Fruit fly (Drosophila melanogaster) whole organism, prepupa: ENCODE data around the gene CG3631.

Experiments
- CG10669 ChIP-seq: fragments of 200-800 bp; sonication (Bioruptor generic); optimal IDR thresholded peaks from 3 replicates; lab custom pipeline; 2018; ENCODE audit warnings: missing biosample characterization, mild to moderate bottlenecking, missing genetic modification characterization, moderate library complexity
- CG11294 ChIP-seq: fragments of 200-800 bp; sonication (Bioruptor generic); IDR thresholded peaks from 2 replicates; pipeline ENCODE4 v1.3.6; 2022; ENCODE audit warnings: missing biosample characterization, missing genetic modification characterization
- CG11762 ChIP-seq: fragments of 200-800 bp; sonication (Bioruptor generic); optimal IDR thresholded peaks from 3 replicates; lab custom pipeline; 2016; ENCODE audit warnings: missing biosample characterization, missing genetic modification characterization; ENCODE audit not compliant: insufficient read depth
- CG15336 ChIP-seq: fragments of 200-800 bp; sonication (Bioruptor generic); IDR thresholded peaks from 2 replicates; pipeline ENCODE4 v1.3.6; 2022; ENCODE audit warnings: missing biosample characterization, missing genetic modification characterization
- CG16779 ChIP-seq: fragments of 200-800 bp; sonication (Bioruptor generic); optimal IDR thresholded peaks from 3 replicates; lab custom pipeline; 2017; ENCODE audit warnings: missing biosample characterization, mild to moderate bottlenecking, missing genetic modification characterization
- CG3032 ChIP-seq: fragments of 200-800 bp; optimal IDR thresholded peaks from 2 replicates; lab custom pipeline; 2019; ENCODE audit warnings: missing biosample characterization, mild to moderate bottlenecking, missing genetic modification characterization, moderate library complexity
- CG34406 ChIP-seq: fragments of 200-800 bp; sonication (Bioruptor generic); optimal IDR thresholded peaks from 3 replicates; lab custom pipeline; 2016; ENCODE audit warnings: missing biosample characterization, missing genetic modification characterization
- CG3919 ChIP-seq: fragments of 200-800 bp; sonication (Bioruptor generic); optimal IDR thresholded peaks from 3 replicates; lab custom pipeline; 2016; ENCODE audit warnings: missing biosample characterization, missing genetic modification characterization
- CG4318 ChIP-seq: fragments of 200-800 bp; sonication (Bioruptor generic); optimal IDR thresholded peaks from 3 replicates; lab custom pipeline; 2017; ENCODE audit warnings: missing biosample characterization, mild to moderate bottlenecking, missing genetic modification characterization
- CG6163 ChIP-seq: fragments of 200-800 bp; sonication (Bioruptor generic); IDR thresholded peaks from 3 replicates; pipeline ENCODE4 v1.3.6; 2022; ENCODE audit warnings: missing biosample characterization, missing genetic modification characterization
- CG6808 ChIP-seq: fragments of 200-800 bp; sonication (Bioruptor generic); optimal IDR thresholded peaks from 3 replicates; lab custom pipeline; 2017; ENCODE audit warnings: missing biosample characterization, missing genetic modification characterization, mild to moderate bottlenecking, moderate library complexity, missing genetic modification reagents
- CG6854 ChIP-seq: fragments of 200-800 bp; sonication (Bioruptor generic); optimal IDR thresholded peaks from 2 replicates; lab custom pipeline; 2017; ENCODE audit warnings: missing biosample characterization, mild to moderate bottlenecking, missing genetic modification characterization
- CG7368 ChIP-seq: fragments of 200-800 bp; sonication (Bioruptor generic); optimal IDR thresholded peaks from 3 replicates; lab custom pipeline; 2016; ENCODE audit warnings: missing biosample characterization, missing genetic modification characterization
- CG8319 ChIP-seq: fragments of 200-800 bp; sonication (Bioruptor generic); optimal IDR thresholded peaks from 3 replicates; lab custom pipeline; 2016; ENCODE audit warnings: missing biosample characterization, missing genetic modification characterization
- CG8632 ChIP-seq: fragments of 200-800 bp; sonication (Bioruptor generic); optimal IDR thresholded peaks from 3 replicates; lab custom pipeline; 2016; ENCODE audit warnings: missing biosample characterization, missing genetic modification characterization
- CG9139 ChIP-seq: fragments of 200-800 bp; sonication (Bioruptor generic); optimal IDR thresholded peaks from 3 replicates; lab custom pipeline; 2017; ENCODE audit warnings: missing biosample characterization, mild to moderate bottlenecking, missing genetic modification characterization
- Eip93F ChIP-seq: fragments of 200-800 bp; sonication (Bioruptor generic); optimal IDR thresholded peaks from 2 replicates; lab custom pipeline; 2016; ENCODE audit warnings: missing biosample characterization, mild to moderate bottlenecking, missing genetic modification characterization
- Ets96B ChIP-seq: fragments of 200-800 bp; optimal IDR thresholded peaks from 2 replicates; lab custom pipeline; 2019; ENCODE audit warnings: missing biosample characterization, mild to moderate bottlenecking, missing genetic modification characterization, moderate library complexity
- Gug ChIP-seq: fragments of 200-800 bp; sonication (Bioruptor generic); IDR thresholded peaks from 2 replicates; pipeline ENCODE4 v1.3.6; 2022; ENCODE audit warnings: missing biosample characterization, missing genetic modification characterization
- Hr38 ChIP-seq: sonication (Bioruptor generic); optimal IDR thresholded peaks from 2 replicates; lab custom pipeline; 2016; ENCODE audit warnings: missing biosample characterization, missing genetic modification characterization
- Hr39 ChIP-seq: fragments of 200-800 bp; sonication (Bioruptor generic); optimal IDR thresholded peaks from 2 replicates; lab custom pipeline; 2016; ENCODE audit warnings: missing biosample characterization, missing genetic modification characterization
- Lpt ChIP-seq: fragments of 200-800 bp; sonication (Bioruptor generic); optimal IDR thresholded peaks from 3 replicates; lab custom pipeline; 2016; ENCODE audit warnings: missing biosample characterization, missing genetic modification characterization
- Met ChIP-seq: fragments of 200-800 bp; sonication (Bioruptor generic); optimal IDR thresholded peaks from 3 replicates; lab custom pipeline; 2016; ENCODE audit warnings: missing biosample characterization, missing genetic modification characterization
- Sox102F ChIP-seq: fragments of 200-800 bp; sonication (Bioruptor generic); optimal IDR thresholded peaks from 2 replicates; lab custom pipeline; 2016; ENCODE audit warnings: missing biosample characterization, mild to moderate bottlenecking, missing genetic modification characterization
- Sox15 ChIP-seq: fragments of 200-800 bp; sonication (Bioruptor generic); optimal IDR thresholded peaks from 3 replicates; lab custom pipeline; 2016; ENCODE audit warnings: missing biosample characterization, missing genetic modification characterization
- acj6 ChIP-seq: fragments of 200-800 bp; sonication (Bioruptor generic); optimal IDR thresholded peaks from 3 replicates; lab custom pipeline; 2016; ENCODE audit warnings: missing biosample characterization, missing genetic modification characterization
- cyc ChIP-seq: fragments of 200-800 bp; sonication (Bioruptor generic); optimal IDR thresholded peaks from 3 replicates; lab custom pipeline; 2016; ENCODE audit warnings: missing biosample characterization, missing genetic modification characterization
- fd85E ChIP-seq: fragments of 200-800 bp; sonication (Bioruptor generic); optimal IDR thresholded peaks from 3 replicates; lab custom pipeline; 2016; ENCODE audit warnings: missing biosample characterization, missing genetic modification characterization
- fkh ChIP-seq: fragments of 200-800 bp; sonication (Bioruptor generic); optimal IDR thresholded peaks from 3 replicates; lab custom pipeline; 2017; ENCODE audit warnings: missing biosample characterization, mild to moderate bottlenecking, missing genetic modification characterization, moderate library complexity
- lz ChIP-seq: fragments of 200-800 bp; sonication (Bioruptor generic); optimal IDR thresholded peaks from 3 replicates; lab custom pipeline; 2016; ENCODE audit warnings: missing biosample characterization, missing genetic modification characterization
- net ChIP-seq: fragments of 200-800 bp; sonication (Bioruptor generic); optimal IDR thresholded peaks from 3 replicates; lab custom pipeline; 2016; ENCODE audit warnings: missing biosample characterization, missing genetic modification characterization
- pdm3 ChIP-seq: fragments of 200-800 bp; sonication (Bioruptor generic); optimal IDR thresholded peaks from 3 replicates; lab custom pipeline; 2016; ENCODE audit warnings: missing biosample characterization, missing genetic modification characterization
- salr ChIP-seq, 2 experiments: fragments of 200-800 bp; sonication (Bioruptor generic); optimal IDR thresholded peaks; 3 replicates each; lab custom pipeline; 2016 to 2018; ENCODE audit warnings: missing biosample characterization in 2 of 2, missing genetic modification characterization in 2 of 2, mild to moderate bottlenecking in 1 of 2
- spab ChIP-seq: fragments of 200-800 bp; sonication (Bioruptor generic); optimal IDR thresholded peaks from 2 replicates; lab custom pipeline; 2017; ENCODE audit warnings: missing biosample characterization, mild to moderate bottlenecking, missing genetic modification characterization, missing genetic modification reagents
- ss ChIP-seq, 2 experiments: fragments of 200-800 bp; sonication (Bioruptor generic); optimal IDR thresholded peaks; 2 replicates in 1 of 2; 3 replicates in 1 of 2; lab custom pipeline; 2017 to 2018; ENCODE audit warnings: mild to moderate bottlenecking in 2 of 2, missing biosample characterization in 2 of 2, missing genetic modification characterization in 2 of 2, moderate library complexity in 1 of 2
- svp ChIP-seq: fragments of 200-800 bp; sonication (Bioruptor generic); peaks from one replicate; lab custom pipeline; 2016; ENCODE audit warnings: missing biosample characterization, missing genetic modification characterization
- topi ChIP-seq: fragments of 200-800 bp; sonication (Bioruptor generic); optimal IDR thresholded peaks from 3 replicates; lab custom pipeline; 2016; ENCODE audit warnings: missing biosample characterization, missing genetic modification characterization

Gene CG3631

DNA sequence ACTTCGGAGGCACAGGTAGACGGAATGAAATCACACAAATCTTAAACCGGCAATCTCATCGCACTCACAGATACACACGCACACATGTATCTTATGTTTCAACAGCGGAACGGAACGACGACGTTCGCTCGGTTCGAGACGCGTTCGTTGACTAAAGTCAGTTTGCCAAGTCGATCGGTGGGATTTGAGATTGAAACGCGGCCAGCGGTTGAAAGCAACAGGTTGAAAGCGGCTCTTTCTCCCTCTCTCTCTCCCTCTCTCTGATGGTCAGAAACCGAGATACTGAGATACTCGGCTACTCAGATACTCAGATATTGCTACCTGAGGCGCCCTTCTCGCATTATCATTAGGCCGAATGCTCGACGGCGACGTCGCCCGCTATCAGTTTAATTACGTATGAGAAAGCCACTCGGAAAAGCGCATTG is 25.5 kb upstream of the CG3631 start (continued):
- peak; percentile 17; the same call in 1 of the 2 replicates for TF ChIP-seq Gug
- peak; percentile 69 for TF ChIP-seq fkh (GFP tag; lab: Kevin White, UChicago)
- TF ChIP-seq CG9139, result peak; percentile 72
- peak; percentile 66 for TF ChIP-seq svp (GFP tag; lab: Kevin White, UChicago)
- TF ChIP-seq CG10669 (GFP tag; lab: Kevin White, UChicago), result peak; percentile 32
- peak; percentile 56 for TF ChIP-seq Lpt (GFP tag; lab: Kevin White, UChicago)
- TF ChIP-seq Hr38 (GFP tag; lab: Kevin White, UChicago), result no peak
- TF ChIP-seq topi, result peak; percentile 66
- peak; percentile 73 for TF ChIP-seq fd85E (GFP tag; lab: Kevin White, UChicago)
- TF ChIP-seq CG3032 (tag; lab: Kevin White, UChicago), result no peak
- peak; percentile 75 to 78 for TF ChIP-seq ss (GFP tag; optimal IDR thresholded peaks at IDR 0.05; lab: Kevin White, UChicago)
- TF ChIP-seq Sox102F (GFP tag; lab: Kevin White, UChicago), result peak; percentile 79
- TF ChIP-seq Met, result peak; percentile 46
- peak; percentile 70 for TF ChIP-seq net (GFP tag; lab: Kevin White, UChicago)
- TF ChIP-seq CG6854 (GFP tag; lab: Kevin White, UChicago), result peak; percentile 94
- TF ChIP-seq Ets96B (tag; lab: Kevin White, UChicago), result peak; percentile 12
- TF ChIP-seq CG34406 (GFP tag; lab: Kevin White, UChicago), result peak; percentile 37
- TF ChIP-seq CG6808 (GFP tag; lab: Kevin White, UChicago), result peak; percentile 62
- TF ChIP-seq CG8319, result no peak
- peak; percentile 44 for TF ChIP-seq CG8632 (GFP tag; lab: Kevin White, UChicago)
- TF ChIP-seq CG7368 (GFP tag; lab: Kevin White, UChicago), result peak; percentile 42
- peak; percentile 74 for TF ChIP-seq CG16779 (tag; lab: Kevin White, UChicago)

- TF ChIP-seq CG16779 (tag; lab: Kevin White, UChicago) (no peak), fd85E (GFP tag; lab: Kevin White, UChicago) (no peak), pdm3 (no peak), CG34406 (GFP tag; lab: Kevin White, UChicago) (no peak)
- TF ChIP-seq, all 60 proteins: peak for 0
Observed at dm6 chr3R:14864819-14865218, 14.4 kb upstream of the CG3631 start.

DNA sequence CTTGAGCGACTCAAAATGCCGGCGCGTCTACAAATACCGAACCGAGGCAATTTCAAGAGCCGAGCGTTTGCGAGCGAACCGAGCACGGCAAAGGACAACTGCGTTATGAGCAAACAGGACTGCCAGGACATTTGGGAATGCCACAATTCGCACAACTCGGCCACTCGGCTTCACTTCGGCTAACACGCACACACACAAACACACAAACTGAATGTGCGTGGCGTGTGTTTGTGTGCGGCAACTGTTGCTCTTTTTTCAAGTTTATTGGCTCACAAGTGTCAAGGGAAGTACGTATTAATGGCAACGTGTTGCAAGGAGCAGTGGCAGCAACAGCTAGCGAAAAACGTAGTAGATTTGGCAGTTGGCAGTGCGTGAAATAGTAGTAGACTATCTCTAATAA is 5.9 kb upstream of the CG3631 start:
- no peak for TF ChIP-seq CG6163 (GFP tag; lab: Robert Waterston, UW)
- TF ChIP-seq Sox15 (GFP tag; lab: Kevin White, UChicago), result no peak
- no peak for TF ChIP-seq CG10669 (GFP tag; lab: Kevin White, UChicago)
- TF ChIP-seq fkh (GFP tag; lab: Kevin White, UChicago), result no peak
- TF ChIP-seq CG9139, result no peak
- TF ChIP-seq CG11294 (GFP tag; lab: Robert Waterston, UW), result no peak
- no peak for TF ChIP-seq CG3032 (tag; lab: Kevin White, UChicago)
- TF ChIP-seq CG8319, result no peak
- no peak for TF ChIP-seq spab (GFP tag; lab: Kevin White, UChicago)
- TF ChIP-seq Sox102F (GFP tag; lab: Kevin White, UChicago), result no peak
- no peak for TF ChIP-seq Hr39 (GFP tag; lab: Kevin White, UChicago)
- TF ChIP-seq net (GFP tag; lab: Kevin White, UChicago), result no peak
- TF ChIP-seq CG15336 (GFP tag; lab: Robert Waterston, UW), result no peak
- no peak for TF ChIP-seq Gug
- no peak for TF ChIP-seq Eip93F (GFP tag; lab: Kevin White, UChicago)
- TF ChIP-seq cyc (GFP tag; lab: Kevin White, UChicago), result no peak
- no peak for TF ChIP-seq salr (GFP tag; optimal IDR thresholded peaks at IDR 0.05; lab: Kevin White, UChicago)

DNA sequence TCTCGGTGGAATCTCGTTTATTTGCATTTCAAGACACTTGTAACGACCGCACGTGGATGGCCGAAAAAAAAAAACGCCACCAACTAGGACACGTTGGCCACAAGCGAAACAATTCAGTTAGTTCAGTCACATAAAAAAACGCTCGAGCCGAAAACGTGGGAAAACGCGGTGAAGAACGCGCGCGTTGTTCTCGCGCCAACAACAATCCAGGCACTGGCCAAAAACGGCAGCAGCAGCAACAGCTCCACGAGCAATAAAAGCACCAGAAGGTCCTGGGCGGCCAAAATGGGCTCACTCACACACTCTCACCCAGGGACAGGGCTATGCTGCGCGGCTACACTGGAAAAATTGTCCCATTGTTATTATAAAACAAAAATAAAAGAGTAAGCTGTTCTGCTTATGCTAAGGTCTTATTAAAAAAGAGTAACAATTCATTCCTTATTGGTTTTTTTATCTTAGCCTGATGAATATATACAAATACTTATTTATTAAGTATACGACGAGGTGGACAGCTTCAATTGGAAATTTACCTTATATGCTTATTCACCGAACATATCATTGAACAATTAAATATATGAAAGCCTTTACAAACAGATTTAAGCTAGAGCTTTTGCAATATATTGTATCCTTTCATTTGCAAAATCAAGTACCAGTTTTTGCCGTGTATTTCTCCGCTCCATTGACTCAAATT is 3.8 kb upstream of the CG3631 start, which contains the start of gene btsz:
TSS of gene btsz (minus strand) at position 215 of the 691 bp plus-strand sequence.
- no peak for TF ChIP-seq lz
- peak; percentile 29 for TF ChIP-seq CG4318 (GFP tag; lab: Kevin White, UChicago)
- no peak for TF ChIP-seq acj6 (GFP tag; lab: Kevin White, UChicago)
- no peak for TF ChIP-seq salr (GFP tag; optimal IDR thresholded peaks at IDR 0.05; lab: Kevin White, UChicago)
- no peak for TF ChIP-seq CG3919 (GFP tag; lab: Kevin White, UChicago)
- TF ChIP-seq Sox102F (GFP tag; lab: Kevin White, UChicago), result no peak
- no peak for TF ChIP-seq CG11762 (GFP tag; lab: Kevin White, UChicago)
